Fruit fly (Drosophila melanogaster) whole organism, adult: ENCODE measurements around the gene CG44422.

Experiments
- CG11617 ChIP-seq: fragments of 200-800 bp; sonication (Bioruptor generic); optimal IDR thresholded peaks from 2 replicates; lab custom pipeline; 2017; ENCODE audit warnings: mild to moderate bottlenecking, missing biosample characterization, missing genetic modification reagents, missing genetic modification characterization
- CG12768 ChIP-seq: fragments of 200-800 bp; sonication (Bioruptor generic); optimal IDR thresholded peaks from 2 replicates; lab custom pipeline; 2017; ENCODE audit warnings: missing biosample characterization, missing genetic modification characterization, mild to moderate bottlenecking, moderate library complexity, missing genetic modification reagents
- CG14711 ChIP-seq: fragments of 200-800 bp; sonication (Bioruptor generic); optimal IDR thresholded peaks from 2 replicates; lab custom pipeline; 2018; ENCODE audit warnings: missing biosample characterization, mild to moderate bottlenecking, missing genetic modification characterization, moderate library complexity
- CG1620 ChIP-seq: fragments of 200-800 bp; sonication (Bioruptor generic); optimal IDR thresholded peaks from 2 replicates; lab custom pipeline; 2016; ENCODE audit warnings: missing biosample characterization, missing genetic modification characterization
- CG33017 ChIP-seq: fragments of 200-800 bp; sonication (Bioruptor generic); optimal IDR thresholded peaks from 2 replicates; lab custom pipeline; 2018; ENCODE audit warnings: missing biosample characterization, mild to moderate bottlenecking, missing genetic modification characterization, moderate library complexity
- CG5204 ChIP-seq: fragments of 200-800 bp; sonication (Bioruptor generic); optimal IDR thresholded peaks from 2 replicates; lab custom pipeline; 2016; ENCODE audit warnings: missing biosample characterization, missing genetic modification characterization
- CG7045 ChIP-seq: fragments of 200-800 bp; sonication (Bioruptor generic); optimal IDR thresholded peaks from 2 replicates; lab custom pipeline; 2017; ENCODE audit warnings: missing biosample characterization, mild to moderate bottlenecking, missing genetic modification characterization
- CG7101 ChIP-seq: fragments of 200-800 bp; sonication (Bioruptor generic); optimal IDR thresholded peaks from 2 replicates; lab custom pipeline; 2018; ENCODE audit warnings: missing biosample characterization, mild to moderate bottlenecking, missing genetic modification characterization, moderate library complexity
- Clk ChIP-seq: fragments of 200-800 bp; sonication (Bioruptor generic); optimal IDR thresholded peaks from 2 replicates; lab custom pipeline; 2017; ENCODE audit warnings: missing biosample characterization, missing genetic modification characterization
- Crg-1 ChIP-seq: fragments of 200-800 bp; sonication (Bioruptor generic); optimal IDR thresholded peaks from 2 replicates; lab custom pipeline; 2016; ENCODE audit warnings: missing biosample characterization, missing genetic modification characterization
- Hr96 ChIP-seq: fragments of 200-800 bp; sonication (Bioruptor generic); optimal IDR thresholded peaks from 2 replicates; lab custom pipeline; 2016; ENCODE audit warnings: missing biosample characterization, missing genetic modification characterization
- Mnt ChIP-seq: fragments of 200-800 bp; sonication (Bioruptor generic); optimal IDR thresholded peaks from 2 replicates; lab custom pipeline; 2016; ENCODE audit warnings: missing biosample characterization, mild to moderate bottlenecking, missing genetic modification characterization
- bab1 ChIP-seq: fragments of 200-800 bp; sonication (Bioruptor generic); optimal IDR thresholded peaks from 3 replicates; lab custom pipeline; 2019; ENCODE audit warnings: missing biosample characterization, mild to moderate bottlenecking, missing genetic modification characterization, moderate library complexity
- cic ChIP-seq: fragments of 200-800 bp; sonication (Bioruptor generic); optimal IDR thresholded peaks from 2 replicates; lab custom pipeline; 2017; ENCODE audit warnings: missing biosample characterization, mild to moderate bottlenecking, missing genetic modification characterization, moderate library complexity
- cnc ChIP-seq, 2 experiments: fragments of >200 bp; optimal IDR thresholded peaks; 2 replicates each; lab custom pipeline; 2017
- kay ChIP-seq: fragments of 200-800 bp; sonication (Bioruptor generic); peaks from one replicate; lab custom pipeline; 2016; ENCODE audit warnings: missing biosample characterization, missing genetic modification characterization, borderline replicate concordance
- ovo ChIP-seq: fragments of 200-800 bp; sonication (Bioruptor generic); optimal IDR thresholded peaks from 2 replicates; lab custom pipeline; 2016; ENCODE audit warnings: missing biosample characterization, missing genetic modification characterization
- pad ChIP-seq: fragments of 200-800 bp; sonication (Bioruptor generic); optimal IDR thresholded peaks from 3 replicates; lab custom pipeline; 2017; ENCODE audit warnings: missing biosample characterization, missing genetic modification characterization, mild to moderate bottlenecking, moderate library complexity, missing genetic modification reagents
- tj ChIP-seq: fragments of 200-800 bp; sonication (Bioruptor generic); optimal IDR thresholded peaks from 3 replicates; lab custom pipeline; 2017; ENCODE audit warnings: missing biosample characterization, mild to moderate bottlenecking, missing genetic modification characterization, moderate library complexity
- toe ChIP-seq: fragments of 200-800 bp; sonication (Bioruptor generic); optimal IDR thresholded peaks from 2 replicates; lab custom pipeline; 2016; ENCODE audit warnings: missing biosample characterization, missing genetic modification characterization

CG44422 gene

dm6 chrX:11302683-11303082 lies at the start of gene CG44422:
TSS of gene CG44422 (minus strand) at chrX:11302783.
- TF ChIP-seq CG7045 (GFP tag; lab: Kevin White, UChicago) (no peak), cic (GFP tag; lab: Kevin White, UChicago) (no peak), Crg-1 (GFP tag; lab: Kevin White, UChicago) (no peak), Mnt (no peak), CG7101 (tag; lab: Kevin White, UChicago) (no peak), tj (GFP tag; lab: Kevin White, UChicago) (no peak), toe (no peak), ovo (no peak), cnc (optimal IDR thresholded peaks at IDR 0.05; lab: Kevin White, UChicago) (no peak), Hr96 (GFP tag; lab: Kevin White, UChicago) (no peak), CG12768 (GFP tag; lab: Kevin White, UChicago) (no peak), CG5204 (no peak), bab1 (no peak), CG11617 (GFP tag; lab: Kevin White, UChicago) (no peak), CG33017 (tag; lab: Kevin White, UChicago) (no peak), CG14711 (tag; lab: Kevin White, UChicago) (no peak)

dm6 chrX:11351351-11351750 lies 48.8 kb upstream of the CG44422 start:
- TF ChIP-seq CG7045 (GFP tag; lab: Kevin White, UChicago) (peak; percentile 94), tj (GFP tag; lab: Kevin White, UChicago) (peak; percentile 69), pad (GFP tag; lab: Kevin White, UChicago) (peak; percentile 81), CG12768 (GFP tag; lab: Kevin White, UChicago) (peak; percentile 96), Crg-1 (GFP tag; lab: Kevin White, UChicago) (peak; percentile 91), Clk (GFP tag; lab: Kevin White, UChicago) (peak; percentile 89), toe (peak; percentile 92), Hr96 (GFP tag; lab: Kevin White, UChicago) (no peak), bab1 (peak; percentile 98), CG5204 (peak; percentile 83), kay (GFP tag; lab: Kevin White, UChicago) (no peak), CG33017 (tag; lab: Kevin White, UChicago) (peak; percentile 92), cic (GFP tag; lab: Kevin White, UChicago) (peak; percentile 74), CG11617 (GFP tag; lab: Kevin White, UChicago) (peak; percentile 85), CG1620 (GFP tag; lab: Kevin White, UChicago) (peak; percentile 92), ovo (peak; percentile 42), Mnt (peak; percentile 85), CG14711 (tag; lab: Kevin White, UChicago) (peak; percentile 91), cnc (optimal IDR thresholded peaks at IDR 0.05; lab: Kevin White, UChicago) (no peak), CG7101 (tag; lab: Kevin White, UChicago) (peak; percentile 95)

- TF ChIP-seq tj (GFP tag; lab: Kevin White, UChicago), result no peak
- TF ChIP-seq bab1, result peak; percentile 28
- no peak for TF ChIP-seq cnc (optimal IDR thresholded peaks at IDR 0.05; lab: Kevin White, UChicago)
- no peak for TF ChIP-seq kay (GFP tag; lab: Kevin White, UChicago)
- TF ChIP-seq Crg-1 (GFP tag; lab: Kevin White, UChicago), result peak; percentile 60
- no peak for TF ChIP-seq toe
- TF ChIP-seq CG5204, result no peak
- peak; percentile 99 for TF ChIP-seq CG14711 (tag; lab: Kevin White, UChicago)
- TF ChIP-seq Mnt, result peak; percentile 79
- TF ChIP-seq CG7045 (GFP tag; lab: Kevin White, UChicago), result no peak
- TF ChIP-seq ovo, result peak; percentile 80
- no peak for TF ChIP-seq Clk (GFP tag; lab: Kevin White, UChicago)
- peak; percentile 83 for TF ChIP-seq CG1620 (GFP tag; lab: Kevin White, UChicago)
- peak; percentile 94 for TF ChIP-seq pad (GFP tag; lab: Kevin White, UChicago)
- TF ChIP-seq CG33017 (tag; lab: Kevin White, UChicago), result no peak
- peak; percentile 11 for TF ChIP-seq CG11617 (GFP tag; lab: Kevin White, UChicago)
- peak; percentile 47 for TF ChIP-seq CG12768 (GFP tag; lab: Kevin White, UChicago)
- TF ChIP-seq CG7101 (tag; lab: Kevin White, UChicago), result peak; percentile 44
- peak; percentile 62 for TF ChIP-seq Hr96 (GFP tag; lab: Kevin White, UChicago)
- TF ChIP-seq cic (GFP tag; lab: Kevin White, UChicago), result peak; percentile 17
Observed at dm6 chrX:11350505-11351327, 48.1 kb upstream of the CG44422 start, which contains the start of gene CG1737. TSS of gene CG1737 (plus strand) at chrX:11350608.

dm6 chrX:11349780-11350179 lies 47.2 kb upstream of the CG44422 start, which contains the start of gene NdufV3:
TSS of gene NdufV3 (plus strand) at chrX:11349998.
- TF ChIP-seq Hr96 (GFP tag; lab: Kevin White, UChicago) (no peak), Mnt (peak; percentile 75), toe (peak; percentile 37), cnc (optimal IDR thresholded peaks at IDR 0.05; lab: Kevin White, UChicago) (no peak), cic (GFP tag; lab: Kevin White, UChicago) (no peak), CG11617 (GFP tag; lab: Kevin White, UChicago) (no peak), CG1620 (GFP tag; lab: Kevin White, UChicago) (peak; percentile 61), pad (GFP tag; lab: Kevin White, UChicago) (no peak), ovo (no peak), Crg-1 (GFP tag; lab: Kevin White, UChicago) (peak; percentile 59), CG33017 (tag; lab: Kevin White, UChicago) (no peak), bab1 (peak; percentile 43), CG7101 (tag; lab: Kevin White, UChicago) (peak; percentile 69), tj (GFP tag; lab: Kevin White, UChicago) (no peak), CG5204 (peak; percentile 2), CG12768 (GFP tag; lab: Kevin White, UChicago) (no peak), CG14711 (tag; lab: Kevin White, UChicago) (peak; percentile 66), Clk (GFP tag; lab: Kevin White, UChicago) (no peak)

dm6 chrX:11348829-11349228 lies 46.2 kb upstream of the CG44422 start, which contains the start of gene CG1738:
TSS of gene CG1738 (plus strand) at chrX:11349049.
- TF ChIP-seq CG14711 (tag; lab: Kevin White, UChicago) (peak; percentile 55), Clk (GFP tag; lab: Kevin White, UChicago) (no peak), CG11617 (GFP tag; lab: Kevin White, UChicago) (peak; percentile 9), CG5204 (no peak), ovo (no peak), Mnt (peak; percentile 95), CG7045 (GFP tag; lab: Kevin White, UChicago) (no peak), tj (GFP tag; lab: Kevin White, UChicago) (no peak), CG7101 (tag; lab: Kevin White, UChicago) (peak; percentile 52), cnc (optimal IDR thresholded peaks at IDR 0.05; lab: Kevin White, UChicago) (no peak), CG12768 (GFP tag; lab: Kevin White, UChicago) (no peak), kay (GFP tag; lab: Kevin White, UChicago) (no peak), CG33017 (tag; lab: Kevin White, UChicago) (no peak)
